Worm (Caenorhabditis elegans): Measurements from ENCODE around the gene C12D8.21.

DNA sequence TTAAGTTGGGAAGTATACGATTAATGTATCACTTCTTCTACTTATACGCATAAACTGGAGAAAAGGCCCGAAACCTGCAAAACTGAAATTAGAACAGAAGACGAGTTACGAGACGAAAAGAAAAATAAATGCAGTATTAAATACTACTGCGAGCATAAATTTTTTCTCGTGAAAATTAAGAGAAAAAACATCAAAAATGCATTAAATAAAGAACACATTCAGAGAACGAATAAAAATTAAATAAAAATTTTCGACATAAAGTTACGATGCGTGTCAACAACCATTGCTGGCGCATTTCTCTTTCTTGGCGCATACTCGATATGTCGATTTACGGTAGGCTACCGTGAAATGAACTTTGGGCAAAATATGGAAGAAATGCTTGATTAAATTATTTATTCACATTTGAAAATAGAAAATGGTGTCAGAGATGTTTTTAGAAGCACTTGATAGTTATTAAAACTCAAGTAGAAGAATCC, 36.1 kb downstream of the C12D8.21 start, which contains the start of the genes ZK856.19 and ZK856.11:
- TF ChIP-seq nhr-47 (tag; optimal IDR thresholded peaks at IDR 0.05) = peak; percentile 83
- peak; percentile 39 for TF ChIP-seq aly-2 (tag; optimal IDR thresholded peaks at IDR 0.05)
- peak; percentile 27 for TF ChIP-seq fos-1 (tag; optimal IDR thresholded peaks at IDR 0.05)
- peak; percentile 31 for TF ChIP-seq elt-2 (tag; optimal IDR thresholded peaks at IDR 0.05)
- peak; percentile 69 for TF ChIP-seq snpc-4 (tag; optimal IDR thresholded peaks at IDR 0.05)
- no peak for TF ChIP-seq mdl-1 (tag; optimal IDR thresholded peaks at IDR 0.05)
- TF ChIP-seq ztf-4 (tag; optimal IDR thresholded peaks at IDR 0.05) = no peak
- no peak for TF ChIP-seq unc-98 (GFP tag; IDR thresholded peaks at IDR 0.05)
- peak; percentile 58 to 73 (median 72) for TF ChIP-seq dpl-1 (GFP tag; optimal IDR thresholded peaks at IDR 0.05)
- TF ChIP-seq nhr-77 (tag; optimal IDR thresholded peaks at IDR 0.05) = peak; percentile 24
